Fruit fly (Drosophila melanogaster) whole organism, pupa: ENCODE measurements around the gene Rim.

Experiments
- CG15710 ChIP-seq: fragments of 200-800 bp; sonication (Bioruptor generic); optimal IDR thresholded peaks from 2 replicates; lab custom pipeline; 2018; ENCODE audit warnings: missing biosample characterization, mild to moderate bottlenecking, missing genetic modification characterization, moderate library complexity
- CG17806 ChIP-seq: fragments of 200-800 bp; sonication (Bioruptor generic); optimal IDR thresholded peaks from 2 replicates; lab custom pipeline; 2018; ENCODE audit warnings: missing biosample characterization, mild to moderate bottlenecking, missing genetic modification characterization, moderate library complexity
- CG8301 ChIP-seq: fragments of 200-800 bp; sonication (Bioruptor generic); optimal IDR thresholded peaks from 2 replicates; lab custom pipeline; 2018; ENCODE audit warnings: missing biosample characterization, mild to moderate bottlenecking, missing genetic modification characterization

- no peak for TF ChIP-seq CG17806 (tag; lab: Kevin White, UChicago)
- TF ChIP-seq CG8301: no peak
- TF ChIP-seq CG15710 (tag; lab: Kevin White, UChicago): no peak
Measured at dm6 chr3R:17891025-17891424, 25.4 kb downstream of the Rim start.
